Fruit fly (Drosophila melanogaster): ENCODE data around the gene mei-41.

mei-41 gene

dm6 chrX:16420048-16420447 is 28.6 kb downstream of the mei-41 start (continued):
- TF ChIP-seq PHDP (tag; optimal IDR thresholded peaks at IDR 0.05) = peak; percentile 12
- TF ChIP-seq Nf-YB (GFP tag; optimal IDR thresholded peaks at IDR 0.05) = no peak
- peak; percentile 34 for TF ChIP-seq CG17359 (tag; optimal IDR thresholded peaks at IDR 0.05)
- no peak for TF ChIP-seq CG17186 (GFP tag; optimal IDR thresholded peaks at IDR 0.05)
- peak; percentile 68 for TF ChIP-seq lab (GFP tag; optimal IDR thresholded peaks at IDR 0.05)

dm6 chrX:16420878-16421277 is 29.4 kb downstream of the mei-41 start:
- TF ChIP-seq kay (GFP tag; optimal IDR thresholded peaks at IDR 0.05) = no peak
- TF ChIP-seq grn (GFP tag; optimal IDR thresholded peaks at IDR 0.05) = no peak

dm6 chrX:16421899-16422412 is 30.5 kb downstream of the mei-41 start, which contains the start of gene AnxB11:
TSS of gene AnxB11 (minus strand) at chrX:16422265.
- no peak for TF ChIP-seq hkb (optimal IDR thresholded peaks at IDR 0.05)
- 0 out of 2 replicates have a peak, but pooled peaks have one; percentile 13 for TF ChIP-seq hkb (GFP tag; IDR thresholded peaks at IDR 0.05)
- no peak for TF ChIP-seq ro (GFP tag; IDR thresholded peaks at IDR 0.05)
- TF ChIP-seq sens (GFP tag) = no peak
- TF ChIP-seq Blimp-1 (GFP tag; optimal IDR thresholded peaks at IDR 0.05) = peak; percentile 22
- TF ChIP-seq CG16863 (GFP tag; optimal IDR thresholded peaks at IDR 0.05) = peak; percentile 2
- no peak for TF ChIP-seq CG12104 (GFP tag; optimal IDR thresholded peaks at IDR 0.05)
- no peak for TF ChIP-seq ash1 (GFP tag; optimal IDR thresholded peaks at IDR 0.05)
- TF ChIP-seq NfI (GFP tag; optimal IDR thresholded peaks at IDR 0.05) = no peak
- no peak for TF ChIP-seq exex (tag; optimal IDR thresholded peaks at IDR 0.05)
- TF ChIP-seq CG7963 (GFP tag; IDR thresholded peaks at IDR 0.05; ENCODE audit: partially characterized antibody) = peak; percentile 84
- TF ChIP-seq CG8388 (GFP tag; optimal IDR thresholded peaks at IDR 0.05) = no peak
- TF ChIP-seq ato (GFP tag; IDR thresholded peaks at IDR 0.05; ENCODE audit: partially characterized antibody) = peak; percentile 76
- peak; percentile 92 for TF ChIP-seq cg (GFP tag; optimal IDR thresholded peaks at IDR 0.05)
- 0 out of 2 replicates have a peak, but pooled peaks have one; percentile 7 for TF ChIP-seq Awh (GFP tag; IDR thresholded peaks at IDR 0.05)
- no peak for TF ChIP-seq ewg (GFP tag; optimal IDR thresholded peaks at IDR 0.05)
- TF ChIP-seq CG32767 (GFP tag; IDR thresholded peaks at IDR 0.05) = peak; percentile 52; the same call in 1 of the 2 replicates
- TF ChIP-seq lmd (GFP tag; IDR thresholded peaks at IDR 0.05) = no peak
- TF ChIP-seq CG13624 (GFP tag; optimal IDR thresholded peaks at IDR 0.05) = no peak
- no peak; the same call in 1 of the 2 replicates for TF ChIP-seq E2f2 (GFP tag; IDR thresholded peaks at IDR 0.05)
- no peak for TF ChIP-seq unc-4 (GFP tag; IDR thresholded peaks at IDR 0.05; ENCODE audit: partially characterized antibody)
- TF ChIP-seq CG17361 (GFP tag; IDR thresholded peaks at IDR 0.05) = no peak
- peak; percentile 8 for TF ChIP-seq CG8924 (tag; optimal IDR thresholded peaks at IDR 0.05)
- TF ChIP-seq HmgD (GFP tag; optimal IDR thresholded peaks at IDR 0.05) = no peak
- TF ChIP-seq sens-2 (GFP tag; IDR thresholded peaks at IDR 0.05) = no peak
- TF ChIP-seq Doc3 (GFP tag; IDR thresholded peaks at IDR 0.05; ENCODE audit: partially characterized antibody) = 0 out of 3 replicates have a peak, but pooled peaks have one; percentile 26
- TF ChIP-seq fu2 (GFP tag; optimal IDR thresholded peaks at IDR 0.05) = no peak
- no peak for TF ChIP-seq CG11093 (GFP tag; IDR thresholded peaks at IDR 0.05)
- TF ChIP-seq CG12769 (tag; optimal IDR thresholded peaks at IDR 0.05) = peak; percentile 24
- TF ChIP-seq CG2712 (tag; optimal IDR thresholded peaks at IDR 0.05) = peak; percentile 23
- peak; percentile 12 for TF ChIP-seq CG13894 (tag; optimal IDR thresholded peaks at IDR 0.05)
- TF ChIP-seq Nf-YA (GFP tag; IDR thresholded peaks at IDR 0.05) = no peak
- peak; percentile 89 for TF ChIP-seq Dref (GFP tag; IDR thresholded peaks at IDR 0.05)
- peak; percentile 29 for TF ChIP-seq Sin3A (optimal IDR thresholded peaks at IDR 0.05)
- peak; percentile 72 for TF ChIP-seq bbx (GFP tag; IDR thresholded peaks at IDR 0.05; ENCODE audit: partially characterized antibody)
- TF ChIP-seq CG6791 (GFP tag; IDR thresholded peaks at IDR 0.05; ENCODE audit: partially characterized antibody) = peak; percentile 76
- TF ChIP-seq MESR4 (GFP tag; optimal IDR thresholded peaks at IDR 0.05) = peak; percentile 53
- peak; percentile 74; the same call in 2 of the 3 replicates for TF ChIP-seq Opbp (GFP tag; IDR thresholded peaks at IDR 0.05; ENCODE audit: partially characterized antibody)
- peak; percentile 26 for TF ChIP-seq CG3995 (GFP tag; optimal IDR thresholded peaks at IDR 0.05)
- TF ChIP-seq HLH3B (GFP tag; IDR thresholded peaks at IDR 0.05) = no peak

All from whole organism, embryonic.